Worm (Caenorhabditis elegans): ENCODE measurements around the gene spp-19.

- TF ChIP-seq unc-62 (GFP tag; optimal IDR thresholded peaks at IDR 0.05 in 1 of 2) (no peak), unc-62 (tag; optimal IDR thresholded peaks at IDR 0.05) (no peak), R02D3.7 (tag; optimal IDR thresholded peaks at IDR 0.05) (no peak), lin-1 (GFP tag; IDR thresholded peaks at IDR 0.05) (no peak)
Observed at ce11 chrV:6590283-6590682, 28.8 kb upstream of the spp-19 start, which contains the start of gene ZK1055.2.

Data from whole organism, L4 larva.